4 fruit fly cellular contexts compared by ENCODE assay signal in the genomic region with DNA sequence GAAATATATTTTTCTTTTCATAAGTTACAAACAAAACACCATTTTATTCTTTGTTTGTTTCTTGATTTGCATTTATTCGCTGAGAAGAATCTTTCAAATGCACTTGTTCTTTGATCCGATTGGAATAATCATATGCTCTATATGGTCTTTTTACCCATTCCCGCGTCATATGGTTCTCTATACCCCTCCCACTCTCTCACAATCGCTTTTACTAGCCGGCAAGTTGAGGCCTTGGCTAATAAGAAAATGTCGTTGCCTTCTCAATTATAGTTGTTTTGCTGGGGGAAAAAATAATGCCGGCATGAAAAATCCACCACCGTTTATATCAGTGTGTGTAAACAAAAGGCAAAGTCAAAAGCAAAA.
A peak's percentile ranks its signal among the peaks of the same experiment; 100 is the strongest.
TF ChIP-seq lines count a peak whose summit lies in the region.

No protein-coding gene starts in this region.

- no peak for TF ChIP-seq CTCF in whole organism, embryonic (GFP tag; optimal IDR thresholded peaks at IDR 0.05; lab: Kevin White, UChicago)

TF ChIP-seq in whole organism, adult, 20 proteins besides CTCF, POLR2A, EP300 and RAD21:
- TF ChIP-seq kay (GFP tag; lab: Kevin White, UChicago; ENCODE audit: borderline replicate concordance) (peak; percentile 73), toe (GFP tag; optimal IDR thresholded peaks at IDR 0.05; lab: Kevin White, UChicago) (no peak)

TF ChIP-seq in whole organism, embryonic, 481 proteins besides CTCF, POLR2A, EP300 and RAD21:
- no peak for TF ChIP-seq CG12155 (GFP tag; optimal IDR thresholded peaks at IDR 0.05; lab: Kevin White, UChicago)
- TF ChIP-seq Blimp-1 (GFP tag; optimal IDR thresholded peaks at IDR 0.05; lab: Kevin White, UChicago): no peak
- no peak for TF ChIP-seq row (GFP tag; IDR thresholded peaks at IDR 0.05; lab: Robert Waterston, UW)
- TF ChIP-seq HmgZ (tag; optimal IDR thresholded peaks at IDR 0.05; lab: Kevin White, UChicago): no peak
- TF ChIP-seq CG2120 (GFP tag; optimal IDR thresholded peaks at IDR 0.05; lab: Kevin White, UChicago): peak; percentile 9
- TF ChIP-seq CG18619 (GFP tag; optimal IDR thresholded peaks at IDR 0.05; lab: Kevin White, UChicago): no peak
- no peak for TF ChIP-seq sr (GFP tag; IDR thresholded peaks at IDR 0.05; lab: Robert Waterston, UW)
- peak in 1 of 2 experiments; percentile 47 for TF ChIP-seq eve (GFP tag; optimal IDR thresholded peaks at IDR 0.05; lab: Kevin White, UChicago)
- no peak for TF ChIP-seq kay (GFP tag; optimal IDR thresholded peaks at IDR 0.05; lab: Kevin White, UChicago)
- no peak for TF ChIP-seq zfh2 (GFP tag; optimal IDR thresholded peaks at IDR 0.05; lab: Kevin White, UChicago)
- TF ChIP-seq Ssrp (tag; optimal IDR thresholded peaks at IDR 0.05; lab: Kevin White, UChicago): no peak
- peak; percentile 54 for TF ChIP-seq sens (GFP tag; lab: Kevin White, UChicago)

TF ChIP-seq in whole organism, prepupa, 60 proteins besides CTCF, POLR2A, EP300 and RAD21:
- no peak for TF ChIP-seq CG11762 (GFP tag; optimal IDR thresholded peaks at IDR 0.05; lab: Kevin White, UChicago; ENCODE audit: insufficient read depth)
- no peak for TF ChIP-seq CG31627 (GFP tag; optimal IDR thresholded peaks at IDR 0.05; lab: Kevin White, UChicago)
- TF ChIP-seq svp (GFP tag; lab: Kevin White, UChicago): no peak
- TF ChIP-seq CG32006 (GFP tag; optimal IDR thresholded peaks at IDR 0.05; lab: Kevin White, UChicago): no peak
- TF ChIP-seq Sox14 (GFP tag; optimal IDR thresholded peaks at IDR 0.05; lab: Kevin White, UChicago): peak; percentile 23
- TF ChIP-seq CG10631 (GFP tag; optimal IDR thresholded peaks at IDR 0.05; lab: Kevin White, UChicago): peak; percentile 10
- no peak for TF ChIP-seq dsx (GFP tag; optimal IDR thresholded peaks at IDR 0.05; lab: Kevin White, UChicago; ENCODE audit: poor library complexity, severe bottlenecking)
- TF ChIP-seq CG3919 (GFP tag; optimal IDR thresholded peaks at IDR 0.05; lab: Kevin White, UChicago): no peak
- TF ChIP-seq fd59A (GFP tag; optimal IDR thresholded peaks at IDR 0.05; lab: Kevin White, UChicago): peak; percentile 1
- TF ChIP-seq CG6808 (GFP tag; optimal IDR thresholded peaks at IDR 0.05; lab: Kevin White, UChicago): no peak

TF ChIP-seq in whole organism, pupa, 21 proteins besides CTCF, POLR2A, EP300 and RAD21:
- no peak for TF ChIP-seq CG9948 (tag; optimal IDR thresholded peaks at IDR 0.05; lab: Kevin White, UChicago)
- TF ChIP-seq Pif1B (GFP tag; optimal IDR thresholded peaks at IDR 0.05; lab: Kevin White, UChicago): peak; percentile 39
- TF ChIP-seq CG15710 (tag; optimal IDR thresholded peaks at IDR 0.05; lab: Kevin White, UChicago): no peak
- no peak for TF ChIP-seq CG8159 (tag; optimal IDR thresholded peaks at IDR 0.05; lab: Kevin White, UChicago)
- no peak for TF ChIP-seq D1 (tag; optimal IDR thresholded peaks at IDR 0.05; lab: Kevin White, UChicago)
- no peak for TF ChIP-seq fd96Ca (GFP tag; IDR thresholded peaks at IDR 0.05; lab: Robert Waterston, UW)
